Fruit fly (Drosophila melanogaster) whole organism, wandering third instar larva: ENCODE results near the gene CG12316.
A peak's percentile ranks its signal among the peaks of the same experiment; 100 is the strongest.

Experiments
- CG32264 ChIP-seq: fragments of 200-800 bp; sonication (Bioruptor generic); optimal IDR thresholded peaks from 2 replicates; lab custom pipeline; 2016; ENCODE audit warnings: missing biosample characterization, missing genetic modification characterization
- CG9705 ChIP-seq: fragments of 200-800 bp; sonication (Bioruptor generic); optimal IDR thresholded peaks from 2 replicates; lab custom pipeline; 2018; ENCODE audit warnings: missing biosample characterization, mild to moderate bottlenecking, missing genetic modification characterization
- CrebA ChIP-seq: fragments of 200-800 bp; sonication (Bioruptor generic); optimal IDR thresholded peaks from 2 replicates; lab custom pipeline; 2016; ENCODE audit warnings: missing biosample characterization, mild to moderate bottlenecking, missing genetic modification characterization, borderline replicate concordance
- Dfd ChIP-seq: fragments of >200 bp; optimal IDR thresholded peaks from 2 replicates; lab custom pipeline; 2017; ENCODE audit warnings: missing biosample characterization, missing genetic modification characterization
- Dif ChIP-seq: fragments of 200-275, 200-300 bp; sonication (Bioruptor generic); optimal IDR thresholded peaks from 2 replicates; lab custom pipeline; 2018; ENCODE audit warnings: missing biosample characterization, missing genetic modification characterization; ENCODE audit not compliant: partially characterized antibody
- GATAd ChIP-seq: sonication (Bioruptor generic); optimal IDR thresholded peaks from 2 replicates; lab custom pipeline; 2016; ENCODE audit warnings: missing biosample characterization, missing genetic modification characterization
- HLH106 ChIP-seq: fragments of 200-800 bp; optimal IDR thresholded peaks from 3 replicates; lab custom pipeline; 2019; ENCODE audit warnings: missing biosample characterization, mild to moderate bottlenecking, missing genetic modification characterization, moderate library complexity
- Hnf4 ChIP-seq: fragments of 200-800 bp; sonication (Bioruptor generic); optimal IDR thresholded peaks from 2 replicates; lab custom pipeline; 2016; ENCODE audit warnings: missing biosample characterization, mild to moderate bottlenecking, missing genetic modification characterization
- Hr78 ChIP-seq: fragments of >200 bp; optimal IDR thresholded peaks from 2 replicates; lab custom pipeline; 2017; ENCODE audit warnings: missing biosample characterization, missing genetic modification characterization
- Hr83 ChIP-seq: fragments of 200-300 bp; sonication (Bioruptor generic); optimal IDR thresholded peaks from 2 replicates; lab custom pipeline; 2016; ENCODE audit warnings: missing biosample characterization, mild to moderate bottlenecking, missing genetic modification characterization, moderate library complexity; ENCODE audit not compliant: poor library complexity, severe bottlenecking
- Jra ChIP-seq: sonication (Bioruptor generic); optimal IDR thresholded peaks from 2 replicates; lab custom pipeline; 2016; ENCODE audit warnings: missing biosample characterization, missing genetic modification characterization
- Mio ChIP-seq: sonication (Bioruptor generic); optimal IDR thresholded peaks from 2 replicates; lab custom pipeline; 2016; ENCODE audit warnings: missing biosample characterization, missing genetic modification characterization
- Myc ChIP-seq: fragments of >200 bp; optimal IDR thresholded peaks from 2 replicates; lab custom pipeline; 2017
- N ChIP-seq: fragments of >200 bp; optimal IDR thresholded peaks from 2 replicates; lab custom pipeline; 2018; ENCODE audit warnings: missing biosample characterization, missing external identifiers, missing genetic modification characterization
- Rel ChIP-seq, 2 experiments: fragments of 200-800 bp; sonication (Bioruptor generic) in 1 of 2; optimal IDR thresholded peaks; 2 replicates in 1 of 2; 3 replicates in 1 of 2; lab custom pipeline; 2016 to 2019; ENCODE audit warnings: mild to moderate bottlenecking in 2 of 2, missing biosample characterization in 2 of 2, missing genetic modification characterization in 2 of 2, moderate library complexity in 1 of 2
- Sp1 ChIP-seq: fragments of 200-800 bp; sonication (Bioruptor generic); optimal IDR thresholded peaks from 3 replicates; lab custom pipeline; 2019; ENCODE audit warnings: missing biosample characterization, mild to moderate bottlenecking, missing genetic modification characterization, moderate library complexity
- Vsx2 ChIP-seq: fragments of 200-300, 225-300 bp; sonication (Bioruptor generic); optimal IDR thresholded peaks from 2 replicates; lab custom pipeline; 2018; ENCODE audit warnings: missing biosample characterization, missing genetic modification characterization; ENCODE audit not compliant: partially characterized antibody
- br ChIP-seq: fragments of 200-800 bp; sonication (Bioruptor generic); optimal IDR thresholded peaks from 2 replicates; lab custom pipeline; 2016; ENCODE audit warnings: missing biosample characterization, missing genetic modification characterization
- brk ChIP-seq: fragments of 200-800 bp; sonication (Bioruptor generic); optimal IDR thresholded peaks from 2 replicates; lab custom pipeline; 2016; ENCODE audit warnings: missing biosample characterization, mild to moderate bottlenecking, missing genetic modification characterization
- dl ChIP-seq, 2 experiments: fragments of 175-275, 200-275 bp in 1 of 2; fragments of 200-275 bp in 1 of 2; sonication (Bioruptor generic); optimal IDR thresholded peaks; lab custom pipeline; 2018; ENCODE audit warnings: mild to moderate bottlenecking in 2 of 2, missing biosample characterization in 2 of 2, missing genetic modification characterization in 2 of 2, moderate library complexity in 2 of 2; ENCODE audit not compliant: partially characterized antibody in 2 of 2, insufficient read depth in 1 of 2
- dmrt93B ChIP-seq: fragments of 200-800 bp; sonication (Bioruptor generic); optimal IDR thresholded peaks from 2 replicates; lab custom pipeline; 2018; ENCODE audit warnings: missing biosample characterization, mild to moderate bottlenecking, missing genetic modification characterization
- dsf ChIP-seq: sonication (Bioruptor generic); optimal IDR thresholded peaks from 2 replicates; lab custom pipeline; 2016; ENCODE audit warnings: missing biosample characterization, missing genetic modification characterization, borderline replicate concordance
- ey ChIP-seq: fragments of 200-800 bp; sonication (Bioruptor generic); optimal IDR thresholded peaks from 2 replicates; lab custom pipeline; 2016; ENCODE audit warnings: missing biosample characterization, missing genetic modification characterization
- foxo ChIP-seq, 2 experiments: fragments of 200-800 bp; sonication (Bioruptor generic); optimal IDR thresholded peaks; 2 replicates in 1 of 2; 3 replicates in 1 of 2; lab custom pipeline; 2016 to 2017; ENCODE audit warnings: missing biosample characterization in 2 of 2, missing genetic modification characterization in 2 of 2
- fru ChIP-seq: fragments of 200-800 bp; sonication (Bioruptor generic); optimal IDR thresholded peaks from 3 replicates; lab custom pipeline; 2016; ENCODE audit warnings: missing biosample characterization, mild to moderate bottlenecking, missing genetic modification characterization
- h ChIP-seq: fragments of 200-800 bp; sonication (Bioruptor generic); optimal IDR thresholded peaks from 3 replicates; lab custom pipeline; 2016; ENCODE audit warnings: missing biosample characterization, mild to moderate bottlenecking, missing genetic modification characterization
- jim ChIP-seq: fragments of 175-275, 200-325 bp; sonication (Bioruptor generic); optimal IDR thresholded peaks from 2 replicates; lab custom pipeline; 2016; ENCODE audit warnings: missing biosample characterization, mild to moderate bottlenecking, missing genetic modification characterization
- lola ChIP-seq: fragments of >200 bp; optimal IDR thresholded peaks from 2 replicates; lab custom pipeline; 2017; ENCODE audit warnings: missing biosample characterization, missing genetic modification characterization
- pan ChIP-seq: fragments of >200 bp; optimal IDR thresholded peaks from 2 replicates; lab custom pipeline; 2017
- psq ChIP-seq: fragments of 200-800 bp; sonication (Bioruptor generic); optimal IDR thresholded peaks from 3 replicates; lab custom pipeline; 2017; ENCODE audit warnings: missing biosample characterization, mild to moderate bottlenecking, missing genetic modification characterization, moderate library complexity
- rgr ChIP-seq: fragments of 200-800 bp; sonication (Bioruptor generic); optimal IDR thresholded peaks from 3 replicates; lab custom pipeline; 2016; ENCODE audit warnings: missing biosample characterization, mild to moderate bottlenecking, missing genetic modification characterization
- sage ChIP-seq: fragments of 200-800 bp; sonication (Bioruptor generic); optimal IDR thresholded peaks from 2 replicates; lab custom pipeline; 2016; ENCODE audit warnings: missing biosample characterization, mild to moderate bottlenecking, missing genetic modification characterization
- sv ChIP-seq: fragments of 200-800 bp; sonication (Bioruptor generic); optimal IDR thresholded peaks from 3 replicates; lab custom pipeline; 2016; ENCODE audit warnings: missing biosample characterization, missing genetic modification characterization
- tai ChIP-seq: sonication (Bioruptor generic); optimal IDR thresholded peaks from 2 replicates; lab custom pipeline; 2016; ENCODE audit warnings: missing biosample characterization, missing genetic modification characterization
- woc ChIP-seq: sonication (Bioruptor generic); optimal IDR thresholded peaks from 2 replicates; lab custom pipeline; 2016; ENCODE audit warnings: missing biosample characterization, mild to moderate bottlenecking, missing genetic modification characterization

CG12316 gene

dm6 chr3L:15143108-15143507 lies 6.4 kb upstream of the CG12316 start:
- no peak for TF ChIP-seq dsf (GFP tag; lab: Kevin White, UChicago)
- peak; percentile 11 for TF ChIP-seq CG9705 (GFP tag; lab: Kevin White, UChicago)
- TF ChIP-seq GATAd, result no peak
- no peak for TF ChIP-seq woc (GFP tag; lab: Kevin White, UChicago)
- TF ChIP-seq HLH106 (tag; lab: Kevin White, UChicago), result peak; percentile 2
- TF ChIP-seq, all 38 proteins: peak for 2

dm6 chr3L:15142004-15142890 lies 5.5 kb upstream of the CG12316 start, which contains the start of gene Pdi:
Gene Pdi, minus strand, starts transcription at chr3L:15142840.
- peak; percentile 45 for TF ChIP-seq br (GFP tag; lab: Kevin White, UChicago)
- no peak for TF ChIP-seq GATAd
- TF ChIP-seq lola (GFP tag; lab: Kevin White, UChicago), result no peak
- TF ChIP-seq CG9705 (GFP tag; lab: Kevin White, UChicago), result no peak
- no peak for TF ChIP-seq Myc
- peak; percentile 9 for TF ChIP-seq Jra
- TF ChIP-seq N (GFP tag; lab: Kevin White, UChicago), result no peak
- no peak for TF ChIP-seq CG32264 (GFP tag; lab: Kevin White, UChicago)
- TF ChIP-seq rgr, result peak; percentile 43
- no peak for TF ChIP-seq psq (GFP tag; lab: Kevin White, UChicago)
- TF ChIP-seq Rel (GFP tag; optimal IDR thresholded peaks at IDR 0.05; lab: Kevin White, UChicago), result no peak
- TF ChIP-seq Rel (tag; optimal IDR thresholded peaks at IDR 0.05; lab: Kevin White, UChicago), result peak; percentile 69
- peak; percentile 21 for TF ChIP-seq fru (GFP tag; lab: Kevin White, UChicago)
- TF ChIP-seq Sp1 (GFP tag; lab: Kevin White, UChicago), result peak; percentile 20
- peak; percentile 57 for TF ChIP-seq Dif (GFP tag; lab: Kevin White, UChicago)
- no peak for TF ChIP-seq dmrt93B
- TF ChIP-seq Hr78 (GFP tag; lab: Kevin White, UChicago), result no peak
- TF ChIP-seq woc (GFP tag; lab: Kevin White, UChicago), result peak; percentile 12
- TF ChIP-seq HLH106 (tag; lab: Kevin White, UChicago), result peak; percentile 26
- TF ChIP-seq Mio (GFP tag; lab: Kevin White, UChicago), result no peak
- no peak for TF ChIP-seq tai
- TF ChIP-seq foxo (GFP tag; optimal IDR thresholded peaks at IDR 0.05; lab: Kevin White, UChicago), result peak in 1 of 2 experiments; percentile 36
- TF ChIP-seq pan (lab: Kevin White, UChicago), result no peak
- TF ChIP-seq CrebA (GFP tag; lab: Kevin White, UChicago), result peak; percentile 98
- TF ChIP-seq h (GFP tag; lab: Kevin White, UChicago), result peak; percentile 47
- peak; percentile 68 for TF ChIP-seq Hnf4
- TF ChIP-seq jim (GFP tag; lab: Kevin White, UChicago), result peak; percentile 50
- peak; percentile 10 for TF ChIP-seq ey (GFP tag; lab: Kevin White, UChicago)
- no peak for TF ChIP-seq Vsx2 (GFP tag; lab: Kevin White, UChicago)
- TF ChIP-seq brk (GFP tag; lab: Kevin White, UChicago), result no peak
- no peak for TF ChIP-seq Dfd
- no peak for TF ChIP-seq sage (GFP tag; lab: Kevin White, UChicago)
- no peak for TF ChIP-seq dsf (GFP tag; lab: Kevin White, UChicago)
- no peak for TF ChIP-seq sv (GFP tag; lab: Kevin White, UChicago)
- TF ChIP-seq Hr83 (GFP tag; lab: Kevin White, UChicago), result peak; percentile 84
- TF ChIP-seq dl (GFP tag; optimal IDR thresholded peaks at IDR 0.05; lab: Kevin White, UChicago; ENCODE audit: insufficient read depth in 1 of 2, partially characterized antibody in 2 of 2), result peak in 1 of 2 experiments; percentile 32
